Fruit fly (Drosophila melanogaster): ENCODE data around the gene tefu.

Gene tefu

DNA sequence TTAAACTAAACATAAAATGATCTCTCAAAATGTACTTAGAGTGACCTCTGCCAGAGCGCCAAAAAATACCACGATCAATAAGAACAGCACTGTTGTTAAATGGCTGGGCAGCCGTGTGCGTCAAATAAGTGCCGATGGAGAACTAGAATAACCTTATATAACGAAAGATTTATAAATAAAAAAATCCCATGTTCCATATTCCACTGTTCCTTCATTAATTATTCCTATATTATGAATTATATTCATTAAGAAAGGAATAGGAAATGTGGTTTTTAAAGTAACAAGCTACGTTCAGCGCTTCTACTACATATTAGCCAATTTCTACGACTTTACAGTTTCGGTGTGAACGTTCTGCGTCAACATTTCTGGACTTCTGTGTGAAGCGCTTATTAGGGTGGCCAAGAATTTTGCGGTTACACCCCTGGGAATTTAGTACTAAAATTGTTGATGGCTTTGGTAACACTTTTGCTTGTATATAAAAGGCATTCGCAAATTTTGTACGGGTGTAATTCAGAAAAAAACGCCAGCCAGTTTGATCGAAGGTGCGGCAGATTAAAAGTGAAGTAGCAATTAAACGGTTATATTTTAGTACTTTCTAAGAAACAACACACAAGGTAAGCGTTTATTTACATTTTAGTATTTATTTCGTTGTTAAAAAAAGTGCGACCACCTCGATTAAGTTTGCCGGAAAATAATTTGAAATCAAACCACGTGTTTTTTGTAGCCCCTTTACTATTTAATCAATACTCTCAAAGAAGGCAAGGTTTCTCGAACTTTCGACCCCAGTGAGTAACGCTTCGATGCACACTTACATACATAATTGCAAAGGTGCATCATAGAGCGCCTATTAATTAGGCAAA, at the start of gene tefu, which contains the start of gene Hsc70-4:
TSS of gene tefu (minus strand) at position 51 of the 860 bp plus-strand sequence.
TSS of gene Hsc70-4 (plus strand) at position 502 of the 860 bp plus-strand sequence.
- TF ChIP-seq insv (optimal IDR thresholded peaks at IDR 0.05) (no peak), Myc (optimal IDR thresholded peaks at IDR 0.05) (no peak), psq (optimal IDR thresholded peaks at IDR 0.05) (no peak), h (optimal IDR thresholded peaks at IDR 0.05) (no peak)

DNA sequence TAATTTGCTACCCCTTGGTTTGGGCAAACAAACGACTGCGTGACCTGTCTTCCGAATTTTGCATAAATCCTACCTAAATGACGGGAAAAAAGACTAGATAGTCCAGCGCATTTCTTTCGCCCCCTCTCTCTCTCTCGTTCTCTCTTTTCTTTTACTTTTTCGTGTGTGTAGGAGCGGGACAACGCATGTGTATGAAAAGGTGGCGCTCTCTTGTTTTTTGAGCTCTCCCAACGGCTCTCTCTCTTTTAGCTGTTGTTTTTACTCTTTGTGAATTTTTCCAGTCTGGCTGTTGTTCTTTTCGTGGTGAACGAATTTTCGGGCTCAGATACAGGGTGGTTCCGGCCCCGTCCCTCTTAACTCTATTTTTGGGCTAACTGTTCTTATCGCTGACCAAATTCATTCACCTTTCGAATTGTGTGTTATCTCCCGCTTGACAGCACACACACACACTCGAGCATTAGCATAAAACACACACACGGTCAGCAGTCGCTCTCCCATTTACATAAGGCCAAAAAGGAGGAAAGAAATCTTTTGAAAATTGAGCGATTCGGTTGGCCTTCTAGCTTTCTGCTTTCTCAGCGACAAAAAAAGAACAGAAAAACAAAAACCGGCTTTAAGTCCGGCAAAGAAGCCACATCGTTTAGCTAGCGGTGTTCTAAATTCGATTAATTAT, 49.7 kb upstream of the tefu start:
- TF ChIP-seq psq (optimal IDR thresholded peaks at IDR 0.05) (no peak), Sin3A (optimal IDR thresholded peaks at IDR 0.05) (no peak), ttk (optimal IDR thresholded peaks at IDR 0.05) (no peak), insv (optimal IDR thresholded peaks at IDR 0.05) (no peak), Myc (optimal IDR thresholded peaks at IDR 0.05) (no peak), h (optimal IDR thresholded peaks at IDR 0.05) (no peak)

DNA sequence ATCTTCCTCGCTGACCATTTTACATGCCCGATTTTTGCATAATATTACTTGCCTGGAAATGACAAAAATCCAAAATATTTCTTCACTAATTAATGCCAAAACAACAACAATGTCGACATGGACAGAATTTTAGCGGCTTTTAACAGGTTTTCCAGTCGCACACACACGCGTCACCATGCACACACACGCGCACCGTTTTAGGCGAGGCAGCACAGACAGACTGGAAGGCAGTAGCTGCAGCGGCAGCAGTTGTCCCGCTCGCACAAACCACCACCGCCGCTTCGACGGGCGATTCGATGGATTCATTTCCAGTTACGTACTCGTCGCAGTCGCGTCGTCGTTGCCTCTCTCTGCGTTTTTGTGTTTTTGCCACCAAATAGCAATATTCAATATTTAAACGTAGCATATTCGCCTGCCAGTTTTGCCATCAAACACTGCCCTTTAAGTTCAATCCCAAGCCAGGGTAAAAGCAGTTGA, 48.6 kb upstream of the tefu start, which contains the start of gene CG45218:
TSS of gene CG45218 (minus strand) at position 158 of the 477 bp plus-strand sequence.
- TF ChIP-seq h (optimal IDR thresholded peaks at IDR 0.05) (no peak), Myc (optimal IDR thresholded peaks at IDR 0.05) (no peak)

DNA sequence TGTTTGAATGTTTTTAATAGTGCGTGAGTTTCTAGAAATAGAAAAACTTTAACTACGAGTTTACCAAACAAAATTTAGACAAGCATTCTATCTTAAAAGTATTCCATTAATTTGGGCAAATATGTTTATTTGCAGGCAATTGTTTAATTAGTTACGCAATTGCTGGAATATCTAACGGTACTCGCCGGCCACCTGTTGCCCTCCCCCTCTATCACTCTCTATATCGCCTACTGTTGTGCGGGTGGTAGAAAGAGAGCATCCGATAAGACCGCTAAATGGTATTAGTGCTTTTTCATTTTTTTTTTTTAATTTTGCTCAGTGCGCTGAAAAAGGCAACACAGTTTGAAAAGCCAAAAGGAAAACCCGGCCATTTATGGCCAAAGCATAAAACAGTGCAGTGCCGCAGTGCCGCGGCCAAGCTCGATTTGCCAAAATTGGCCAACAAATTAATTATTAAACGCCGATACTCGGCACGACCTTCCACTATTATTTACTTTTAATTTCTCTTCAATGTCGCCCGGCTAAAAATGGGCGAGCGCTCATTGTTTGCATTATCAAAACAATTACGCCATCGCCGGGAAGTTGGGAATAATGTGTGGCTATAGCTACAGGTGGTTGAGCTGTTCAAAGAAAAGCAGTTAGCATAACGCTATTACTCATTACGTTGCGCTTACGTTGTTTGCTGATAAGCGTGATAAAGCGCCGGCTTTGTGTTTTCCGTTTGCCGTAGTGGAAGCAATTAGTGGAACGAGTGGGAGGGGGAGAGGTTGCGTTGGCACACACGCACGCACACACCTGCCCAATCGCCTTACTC, 48.0 kb upstream of the tefu start:
- TF ChIP-seq insv (optimal IDR thresholded peaks at IDR 0.05) (no peak), h (optimal IDR thresholded peaks at IDR 0.05) (no peak), Sin3A (optimal IDR thresholded peaks at IDR 0.05) (no peak), psq (optimal IDR thresholded peaks at IDR 0.05) (no peak)

DNA sequence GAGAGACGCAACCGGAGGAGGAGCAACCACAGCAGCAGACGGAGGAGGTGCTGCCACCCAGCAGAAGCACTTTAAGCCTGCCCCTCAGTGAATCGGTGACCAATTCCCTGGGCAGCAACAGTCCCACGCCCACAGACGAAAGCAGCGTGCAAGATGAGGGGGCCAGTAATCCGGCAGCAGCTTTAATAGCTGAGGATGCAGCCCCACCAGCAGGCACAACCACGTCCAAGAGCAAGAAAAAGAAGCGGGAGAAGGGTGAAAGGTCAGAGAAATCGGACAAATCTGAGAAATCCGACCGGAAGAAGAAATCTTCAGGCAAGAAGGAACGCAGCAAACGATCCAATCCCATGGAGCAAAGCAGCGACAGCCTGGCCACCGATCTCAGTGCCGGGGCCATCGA, 46.8 kb upstream of the tefu start:
- TF ChIP-seq ttk (optimal IDR thresholded peaks at IDR 0.05) (no peak), Myc (optimal IDR thresholded peaks at IDR 0.05) (no peak), insv (optimal IDR thresholded peaks at IDR 0.05) (no peak), psq (optimal IDR thresholded peaks at IDR 0.05) (no peak), Sin3A (optimal IDR thresholded peaks at IDR 0.05) (no peak), h (optimal IDR thresholded peaks at IDR 0.05) (no peak)

DNA sequence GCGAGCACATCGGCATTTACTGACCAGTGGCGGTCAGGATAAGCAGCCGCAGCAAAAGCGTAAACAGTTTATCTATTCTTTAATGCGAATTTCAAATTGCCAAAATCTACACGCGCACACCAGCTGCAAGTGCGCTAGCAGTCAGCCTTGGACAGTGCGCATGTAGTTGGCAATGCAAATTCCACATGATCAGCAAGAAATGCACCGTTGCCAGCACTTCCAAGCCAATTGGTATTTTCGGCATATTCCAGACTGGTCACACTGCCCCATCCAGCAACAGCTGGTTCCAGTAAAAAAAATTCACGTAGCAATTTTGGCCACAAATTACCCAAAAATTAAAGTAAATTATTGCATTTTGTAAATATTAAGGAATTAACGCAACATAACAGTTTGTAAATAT, 45.7 kb upstream of the tefu start:
- TF ChIP-seq psq (optimal IDR thresholded peaks at IDR 0.05) (no peak), insv (optimal IDR thresholded peaks at IDR 0.05) (no peak), Myc (optimal IDR thresholded peaks at IDR 0.05) (no peak), ttk (optimal IDR thresholded peaks at IDR 0.05) (no peak), h (optimal IDR thresholded peaks at IDR 0.05) (no peak), Sin3A (optimal IDR thresholded peaks at IDR 0.05) (no peak)

DNA sequence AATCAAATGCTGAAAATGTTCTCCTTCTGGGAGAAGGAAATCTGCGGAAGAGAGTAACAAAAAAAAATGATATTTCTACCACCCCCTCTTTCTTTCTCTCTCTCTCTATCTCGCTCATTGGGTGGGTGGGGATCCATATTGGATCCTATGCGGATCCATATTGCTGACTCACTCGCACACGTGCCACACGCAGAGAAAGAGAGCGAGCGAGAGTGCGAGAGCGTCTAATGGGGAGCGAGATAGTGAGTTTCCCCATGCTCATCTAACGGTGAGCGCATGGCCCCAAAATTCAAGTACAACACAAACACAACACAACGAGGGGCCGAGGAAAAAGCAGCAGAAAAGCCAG, 44.6 kb upstream of the tefu start:
- TF ChIP-seq Myc (optimal IDR thresholded peaks at IDR 0.05) = no peak
- TF ChIP-seq h (optimal IDR thresholded peaks at IDR 0.05) = no peak
- TF ChIP-seq insv (optimal IDR thresholded peaks at IDR 0.05) = no peak
- TF ChIP-seq psq (optimal IDR thresholded peaks at IDR 0.05) = no peak
- TF ChIP-seq Sin3A (optimal IDR thresholded peaks at IDR 0.05) = no peak
- no peak for TF ChIP-seq ttk (optimal IDR thresholded peaks at IDR 0.05)

DNA sequence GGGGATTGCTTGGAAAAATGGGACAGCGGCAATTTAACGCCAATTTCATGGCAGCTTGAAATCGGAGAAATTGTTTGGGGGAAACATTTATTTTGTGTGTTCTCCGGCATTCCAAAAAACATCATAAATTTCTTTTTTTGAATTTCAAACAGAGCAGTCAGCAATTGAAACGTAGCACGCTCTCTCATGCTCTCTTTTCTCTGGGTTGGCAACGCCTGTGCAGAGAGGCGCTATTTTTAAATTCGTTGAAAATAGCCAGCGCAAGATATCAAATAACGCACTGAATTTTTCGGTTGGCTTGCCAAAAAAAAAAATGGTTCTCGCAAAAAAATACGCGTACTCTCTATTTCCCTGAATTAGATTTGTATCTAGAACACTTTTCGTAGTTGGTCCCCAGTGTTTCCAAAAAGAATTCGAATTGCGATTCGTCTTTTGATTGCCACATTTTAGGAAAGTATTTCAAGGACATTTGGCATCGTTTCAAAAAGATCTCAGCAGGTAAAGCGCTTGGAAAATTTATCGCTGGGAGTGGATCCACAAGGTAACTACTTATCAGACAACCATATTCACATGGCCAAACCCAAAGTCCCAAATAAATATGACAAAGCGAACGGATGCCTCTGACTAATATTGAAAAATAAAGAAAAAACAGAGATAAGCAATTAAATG, 44.1 kb upstream of the tefu start:
- TF ChIP-seq h (optimal IDR thresholded peaks at IDR 0.05) = no peak
- no peak for TF ChIP-seq Sin3A (optimal IDR thresholded peaks at IDR 0.05)
- TF ChIP-seq ttk (optimal IDR thresholded peaks at IDR 0.05) = no peak
- TF ChIP-seq insv (optimal IDR thresholded peaks at IDR 0.05) = no peak
- no peak for TF ChIP-seq Myc (optimal IDR thresholded peaks at IDR 0.05)
- TF ChIP-seq psq (optimal IDR thresholded peaks at IDR 0.05) = no peak

DNA sequence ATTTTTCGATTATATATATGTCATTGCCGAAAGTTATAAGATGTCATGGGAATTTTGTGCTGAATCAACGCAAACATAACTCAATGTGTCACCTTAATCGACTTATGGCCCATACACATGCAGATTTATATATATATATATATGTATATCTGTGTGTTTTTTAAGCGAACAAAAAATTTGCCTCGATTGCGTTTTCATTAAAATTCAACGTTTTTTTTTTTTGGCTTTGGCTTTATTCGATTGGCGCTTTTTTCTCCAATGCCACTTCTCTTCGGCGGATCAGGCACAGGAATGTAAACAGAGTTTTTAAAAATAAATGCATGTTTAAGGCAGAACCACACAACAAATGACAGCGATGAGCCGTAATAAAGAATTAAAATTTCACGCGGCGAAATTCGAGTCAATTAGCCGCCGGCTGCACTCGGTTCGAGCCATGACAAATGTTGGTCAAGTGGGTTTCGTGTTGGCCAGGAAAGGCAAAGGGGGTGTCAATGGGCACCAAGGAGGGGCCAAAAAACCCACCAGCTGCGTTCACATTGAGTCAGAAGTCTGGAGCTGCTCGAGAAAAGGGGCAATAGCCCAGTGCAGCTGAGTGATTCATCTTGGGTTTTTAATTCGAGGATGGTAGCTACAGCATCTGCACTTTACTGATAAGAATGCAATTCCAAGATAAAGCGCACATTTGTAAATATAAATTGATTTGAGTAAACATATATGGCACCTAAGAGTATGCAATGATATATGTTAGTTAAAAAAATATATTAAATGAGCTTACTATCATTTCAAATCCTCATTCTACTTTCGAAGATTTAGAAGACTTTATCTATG, 41.2 kb upstream of the tefu start:
- TF ChIP-seq insv (optimal IDR thresholded peaks at IDR 0.05) = no peak
- no peak for TF ChIP-seq Sin3A (optimal IDR thresholded peaks at IDR 0.05)
- no peak for TF ChIP-seq Myc (optimal IDR thresholded peaks at IDR 0.05)
- no peak for TF ChIP-seq ttk (optimal IDR thresholded peaks at IDR 0.05)
- TF ChIP-seq h (optimal IDR thresholded peaks at IDR 0.05) = no peak
- TF ChIP-seq psq (optimal IDR thresholded peaks at IDR 0.05) = no peak

DNA sequence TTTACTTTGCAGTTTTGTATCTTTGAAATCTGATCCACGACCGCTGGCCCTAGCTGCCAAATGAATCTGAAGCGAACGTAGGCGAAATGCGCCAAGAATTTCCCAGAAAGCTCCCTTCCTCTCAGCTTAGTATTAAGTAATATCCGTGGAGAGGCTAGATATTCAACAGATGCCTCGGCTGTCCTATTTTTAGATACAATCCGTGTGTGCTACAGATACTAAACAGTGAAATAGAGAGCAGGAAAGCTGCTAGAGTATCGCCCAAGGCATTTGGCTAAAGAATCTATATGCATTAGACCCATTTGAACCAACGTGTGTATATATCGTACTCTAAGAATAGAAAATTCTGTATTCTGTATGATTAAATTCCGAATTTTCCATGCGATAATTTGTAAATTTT, 40.3 kb upstream of the tefu start:
- TF ChIP-seq insv (optimal IDR thresholded peaks at IDR 0.05) = no peak
- TF ChIP-seq Myc (optimal IDR thresholded peaks at IDR 0.05) = no peak
- no peak for TF ChIP-seq h (optimal IDR thresholded peaks at IDR 0.05)
- TF ChIP-seq psq (optimal IDR thresholded peaks at IDR 0.05) = no peak
- TF ChIP-seq Sin3A (optimal IDR thresholded peaks at IDR 0.05) = no peak
- TF ChIP-seq ttk (optimal IDR thresholded peaks at IDR 0.05) = no peak

All from Kc167 (cell line).